Fruit fly (Drosophila melanogaster): ENCODE data around the gene Ir7f.

The Ir7f gene

DNA sequence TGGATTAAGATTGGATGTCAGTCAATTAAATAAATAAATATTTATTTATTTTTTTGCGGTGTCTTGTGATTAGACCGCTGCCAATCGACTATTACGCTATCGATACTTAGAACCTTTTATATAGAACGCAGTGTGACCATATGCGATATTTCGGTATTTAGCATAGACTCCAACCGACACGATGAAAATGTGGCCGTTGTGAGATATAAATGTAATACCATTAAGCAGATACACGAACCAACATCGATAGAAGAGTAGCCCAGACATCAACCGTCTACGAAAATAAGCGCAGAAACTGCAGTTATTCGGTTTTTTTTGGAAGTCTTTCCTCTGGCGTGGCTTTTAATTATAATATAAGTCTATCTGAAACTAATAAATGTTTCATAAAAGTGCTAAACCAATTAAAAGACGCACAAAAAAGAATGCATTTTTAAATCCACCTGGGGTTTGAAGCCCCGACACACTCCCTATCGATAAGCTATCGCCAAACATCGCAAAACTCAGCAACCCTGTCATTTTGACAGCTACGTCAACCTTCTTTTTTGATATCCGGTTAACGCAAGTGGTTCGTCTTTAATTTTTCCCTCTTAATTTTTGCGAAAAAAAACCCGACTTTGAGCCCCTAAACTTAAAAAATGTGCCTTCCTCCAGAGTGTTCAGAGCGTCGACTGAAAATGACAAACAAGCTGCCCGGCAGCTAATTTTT is 49.5 kb upstream of the Ir7f start, which contains the start of the genes Dhdds and RpS14a (continued):
- TF ChIP-seq NK7.1 (GFP tag; optimal IDR thresholded peaks at IDR 0.05) (peak; percentile 28), CG14860 (GFP tag; IDR thresholded peaks at IDR 0.05; ENCODE audit: partially characterized antibody) (peak; percentile 48; the same call in 2 of the 3 replicates), lola (GFP tag; optimal IDR thresholded peaks at IDR 0.05) (peak in 1 of 3 experiments; percentile 52)

DNA sequence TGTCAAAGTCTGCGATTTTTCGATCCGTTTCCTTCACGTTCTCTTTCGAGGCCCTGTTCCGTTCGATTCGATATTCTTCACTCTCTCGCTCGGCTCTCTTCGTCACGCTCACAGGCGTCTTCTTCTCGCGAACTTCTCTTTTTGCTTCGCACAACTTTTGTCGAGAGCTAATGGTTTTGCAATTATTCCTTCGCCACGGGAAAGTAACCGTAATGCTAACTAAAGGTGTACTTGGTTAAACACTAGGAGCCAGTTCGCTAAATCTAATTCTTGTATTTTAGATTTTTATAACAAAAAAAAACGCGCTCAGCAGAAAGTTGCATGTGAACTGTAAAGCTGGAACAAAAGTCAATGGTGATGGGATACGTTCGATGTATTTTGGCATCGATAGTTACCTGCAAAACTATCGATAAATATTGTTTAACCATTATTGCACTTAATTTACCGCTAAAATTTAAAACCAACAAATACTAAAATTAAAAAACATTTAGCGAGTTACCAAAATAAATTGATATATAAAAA is 47.3 kb upstream of the Ir7f start, which contains the start of gene mahe:
Gene mahe (minus strand): TSS at position 355 of the 522 bp plus-strand sequence.
- peak; percentile 21 for TF ChIP-seq Ets97D (GFP tag; optimal IDR thresholded peaks at IDR 0.05)
- TF ChIP-seq Trl (optimal IDR thresholded peaks at IDR 0.05), result peak; percentile 74 to 90
- peak; percentile 5 for TF ChIP-seq Trl (GFP tag; optimal IDR thresholded peaks at IDR 0.05)
- TF ChIP-seq ssp (GFP tag; IDR thresholded peaks at IDR 0.05), result no peak
- TF ChIP-seq CG14050 (GFP tag; IDR thresholded peaks at IDR 0.05), result no peak
- TF ChIP-seq amos (GFP tag; IDR thresholded peaks at IDR 0.05; ENCODE audit: partially characterized antibody), result peak; percentile 91
- peak; percentile 89 for TF ChIP-seq Bgb (GFP tag; IDR thresholded peaks at IDR 0.05; ENCODE audit: partially characterized antibody)
- no peak for TF ChIP-seq CG16863 (GFP tag; optimal IDR thresholded peaks at IDR 0.05)
- TF ChIP-seq CG6175 (GFP tag; IDR thresholded peaks at IDR 0.05), result no peak
- TF ChIP-seq Rx (GFP tag; IDR thresholded peaks at IDR 0.05), result no peak
- TF ChIP-seq CG16813 (GFP tag; IDR thresholded peaks at IDR 0.05; ENCODE audit: partially characterized antibody), result peak; percentile 80
- TF ChIP-seq Myb (GFP tag; optimal IDR thresholded peaks at IDR 0.05), result peak; percentile 10
- no peak for TF ChIP-seq disco-r (GFP tag; optimal IDR thresholded peaks at IDR 0.05)
- no peak for TF ChIP-seq nom (GFP tag; optimal IDR thresholded peaks at IDR 0.05)
- no peak for TF ChIP-seq emc (GFP tag; optimal IDR thresholded peaks at IDR 0.05)
- no peak for TF ChIP-seq Optix (GFP tag; IDR thresholded peaks at IDR 0.05)
- no peak for TF ChIP-seq CG9727 (GFP tag; optimal IDR thresholded peaks at IDR 0.05)
- TF ChIP-seq kah (GFP tag; optimal IDR thresholded peaks at IDR 0.05), result no peak
- no peak for TF ChIP-seq Xrp1 (GFP tag; IDR thresholded peaks at IDR 0.05)
- TF ChIP-seq ftz-f1 (GFP tag; optimal IDR thresholded peaks at IDR 0.05), result no peak
- TF ChIP-seq gem (tag; optimal IDR thresholded peaks at IDR 0.05), result no peak
- TF ChIP-seq MBD-R2 (GFP tag; IDR thresholded peaks at IDR 0.05), result no peak
- no peak for TF ChIP-seq mam (GFP tag; optimal IDR thresholded peaks at IDR 0.05)
- no peak for TF ChIP-seq nerfin-1 (tag; optimal IDR thresholded peaks at IDR 0.05)
- no peak for TF ChIP-seq CG1792 (GFP tag; optimal IDR thresholded peaks at IDR 0.05)
- TF ChIP-seq Atf3 (GFP tag; optimal IDR thresholded peaks at IDR 0.05), result no peak
- TF ChIP-seq CG10654 (GFP tag; optimal IDR thresholded peaks at IDR 0.05), result no peak
- TF ChIP-seq Fer3 (tag; optimal IDR thresholded peaks at IDR 0.05), result no peak
- TF ChIP-seq Abd-B (GFP tag; optimal IDR thresholded peaks at IDR 0.05), result no peak
- no peak for TF ChIP-seq CG17359 (tag; optimal IDR thresholded peaks at IDR 0.05)
- TF ChIP-seq tgo (GFP tag; IDR thresholded peaks at IDR 0.05), result no peak
- TF ChIP-seq CG1603 (tag; optimal IDR thresholded peaks at IDR 0.05), result peak; percentile 29
- no peak for TF ChIP-seq corto (GFP tag; optimal IDR thresholded peaks at IDR 0.05)
- no peak for TF ChIP-seq CG14667 (GFP tag; IDR thresholded peaks at IDR 0.05)
- TF ChIP-seq CG2199 (GFP tag; IDR thresholded peaks at IDR 0.05), result no peak
- TF ChIP-seq Pdp1 (GFP tag; optimal IDR thresholded peaks at IDR 0.05), result peak in 1 of 2 experiments; percentile 14
- TF ChIP-seq Mes4 (GFP tag; optimal IDR thresholded peaks at IDR 0.05), result no peak
- TF ChIP-seq gsb-n (tag; optimal IDR thresholded peaks at IDR 0.05), result peak; percentile 18
- no peak for TF ChIP-seq CG12236 (GFP tag; optimal IDR thresholded peaks at IDR 0.05)
- TF ChIP-seq CG11247 (GFP tag; IDR thresholded peaks at IDR 0.05), result no peak
- TF ChIP-seq CG4282 (GFP tag; optimal IDR thresholded peaks at IDR 0.05), result no peak
- no peak for TF ChIP-seq Usf (GFP tag; optimal IDR thresholded peaks at IDR 0.05)
- no peak for TF ChIP-seq Ets65A (GFP tag)
- TF ChIP-seq CG3726 (GFP tag; IDR thresholded peaks at IDR 0.05), result no peak
- TF ChIP-seq tup (GFP tag; optimal IDR thresholded peaks at IDR 0.05), result no peak
